Worm (Caenorhabditis elegans): Measurements from ENCODE around the gene mans-3.

ce11 chrX:5202399-5202798, 37.2 kb downstream of the mans-3 start:
- TF ChIP-seq fkh-10 (GFP tag; optimal IDR thresholded peaks at IDR 0.05) (no peak), pqm-1 (tag; optimal IDR thresholded peaks at IDR 0.05) (no peak), sox-4 (tag; optimal IDR thresholded peaks at IDR 0.05) (no peak), ceh-22 (tag; optimal IDR thresholded peaks at IDR 0.05) (no peak), rnt-1 (tag; optimal IDR thresholded peaks at IDR 0.05) (no peak), pha-4 (tag; optimal IDR thresholded peaks at IDR 0.05) (no peak), K09A11.1 (tag; optimal IDR thresholded peaks at IDR 0.05; ENCODE audit: insufficient read depth) (no peak), ama-1 (optimal IDR thresholded peaks at IDR 0.05) (no peak), mec-3 (tag; optimal IDR thresholded peaks at IDR 0.05; ENCODE audit: borderline replicate concordance) (no peak), elt-2 (tag; optimal IDR thresholded peaks at IDR 0.05) (no peak), pag-3 (tag; optimal IDR thresholded peaks at IDR 0.05; ENCODE audit: borderline replicate concordance) (no peak), ets-4 (tag; optimal IDR thresholded peaks at IDR 0.05) (no peak), lin-11 (tag; optimal IDR thresholded peaks at IDR 0.05) (no peak)

Data from whole organism, late embryonic.